Fruit fly (Drosophila melanogaster) whole organism, adult: ENCODE results near the gene CG32095.
A peak's percentile ranks its signal among the peaks of the same experiment; 100 is the strongest.

Experiments used
- CG11617 ChIP-seq: fragments of 200-800 bp; sonication (Bioruptor generic); optimal IDR thresholded peaks from 2 replicates; lab custom pipeline; 2017; ENCODE audit warnings: mild to moderate bottlenecking, missing biosample characterization, missing genetic modification reagents, missing genetic modification characterization
- CG12768 ChIP-seq: fragments of 200-800 bp; sonication (Bioruptor generic); optimal IDR thresholded peaks from 2 replicates; lab custom pipeline; 2017; ENCODE audit warnings: missing biosample characterization, missing genetic modification characterization, mild to moderate bottlenecking, moderate library complexity, missing genetic modification reagents
- CG14711 ChIP-seq: fragments of 200-800 bp; sonication (Bioruptor generic); optimal IDR thresholded peaks from 2 replicates; lab custom pipeline; 2018; ENCODE audit warnings: missing biosample characterization, mild to moderate bottlenecking, missing genetic modification characterization, moderate library complexity
- CG1620 ChIP-seq: fragments of 200-800 bp; sonication (Bioruptor generic); optimal IDR thresholded peaks from 2 replicates; lab custom pipeline; 2016; ENCODE audit warnings: missing biosample characterization, missing genetic modification characterization
- CG33017 ChIP-seq: fragments of 200-800 bp; sonication (Bioruptor generic); optimal IDR thresholded peaks from 2 replicates; lab custom pipeline; 2018; ENCODE audit warnings: missing biosample characterization, mild to moderate bottlenecking, missing genetic modification characterization, moderate library complexity
- CG5204 ChIP-seq: fragments of 200-800 bp; sonication (Bioruptor generic); optimal IDR thresholded peaks from 2 replicates; lab custom pipeline; 2016; ENCODE audit warnings: missing biosample characterization, missing genetic modification characterization
- CG7045 ChIP-seq: fragments of 200-800 bp; sonication (Bioruptor generic); optimal IDR thresholded peaks from 2 replicates; lab custom pipeline; 2017; ENCODE audit warnings: missing biosample characterization, mild to moderate bottlenecking, missing genetic modification characterization
- CG7101 ChIP-seq: fragments of 200-800 bp; sonication (Bioruptor generic); optimal IDR thresholded peaks from 2 replicates; lab custom pipeline; 2018; ENCODE audit warnings: missing biosample characterization, mild to moderate bottlenecking, missing genetic modification characterization, moderate library complexity
- Clk ChIP-seq: fragments of 200-800 bp; sonication (Bioruptor generic); optimal IDR thresholded peaks from 2 replicates; lab custom pipeline; 2017; ENCODE audit warnings: missing biosample characterization, missing genetic modification characterization
- Crg-1 ChIP-seq: fragments of 200-800 bp; sonication (Bioruptor generic); optimal IDR thresholded peaks from 2 replicates; lab custom pipeline; 2016; ENCODE audit warnings: missing biosample characterization, missing genetic modification characterization
- Hr96 ChIP-seq: fragments of 200-800 bp; sonication (Bioruptor generic); optimal IDR thresholded peaks from 2 replicates; lab custom pipeline; 2016; ENCODE audit warnings: missing biosample characterization, missing genetic modification characterization
- Mnt ChIP-seq: fragments of 200-800 bp; sonication (Bioruptor generic); optimal IDR thresholded peaks from 2 replicates; lab custom pipeline; 2016; ENCODE audit warnings: missing biosample characterization, mild to moderate bottlenecking, missing genetic modification characterization
- bab1 ChIP-seq: fragments of 200-800 bp; sonication (Bioruptor generic); optimal IDR thresholded peaks from 3 replicates; lab custom pipeline; 2019; ENCODE audit warnings: missing biosample characterization, mild to moderate bottlenecking, missing genetic modification characterization, moderate library complexity
- cic ChIP-seq: fragments of 200-800 bp; sonication (Bioruptor generic); optimal IDR thresholded peaks from 2 replicates; lab custom pipeline; 2017; ENCODE audit warnings: missing biosample characterization, mild to moderate bottlenecking, missing genetic modification characterization, moderate library complexity
- cnc ChIP-seq, 2 experiments: fragments of >200 bp; optimal IDR thresholded peaks; 2 replicates each; lab custom pipeline; 2017
- kay ChIP-seq: fragments of 200-800 bp; sonication (Bioruptor generic); peaks from one replicate; lab custom pipeline; 2016; ENCODE audit warnings: missing biosample characterization, missing genetic modification characterization, borderline replicate concordance
- ovo ChIP-seq: fragments of 200-800 bp; sonication (Bioruptor generic); optimal IDR thresholded peaks from 2 replicates; lab custom pipeline; 2016; ENCODE audit warnings: missing biosample characterization, missing genetic modification characterization
- pad ChIP-seq: fragments of 200-800 bp; sonication (Bioruptor generic); optimal IDR thresholded peaks from 3 replicates; lab custom pipeline; 2017; ENCODE audit warnings: missing biosample characterization, missing genetic modification characterization, mild to moderate bottlenecking, moderate library complexity, missing genetic modification reagents
- tj ChIP-seq: fragments of 200-800 bp; sonication (Bioruptor generic); optimal IDR thresholded peaks from 3 replicates; lab custom pipeline; 2017; ENCODE audit warnings: missing biosample characterization, mild to moderate bottlenecking, missing genetic modification characterization, moderate library complexity
- toe ChIP-seq: fragments of 200-800 bp; sonication (Bioruptor generic); optimal IDR thresholded peaks from 2 replicates; lab custom pipeline; 2016; ENCODE audit warnings: missing biosample characterization, missing genetic modification characterization

Gene CG32095

DNA sequence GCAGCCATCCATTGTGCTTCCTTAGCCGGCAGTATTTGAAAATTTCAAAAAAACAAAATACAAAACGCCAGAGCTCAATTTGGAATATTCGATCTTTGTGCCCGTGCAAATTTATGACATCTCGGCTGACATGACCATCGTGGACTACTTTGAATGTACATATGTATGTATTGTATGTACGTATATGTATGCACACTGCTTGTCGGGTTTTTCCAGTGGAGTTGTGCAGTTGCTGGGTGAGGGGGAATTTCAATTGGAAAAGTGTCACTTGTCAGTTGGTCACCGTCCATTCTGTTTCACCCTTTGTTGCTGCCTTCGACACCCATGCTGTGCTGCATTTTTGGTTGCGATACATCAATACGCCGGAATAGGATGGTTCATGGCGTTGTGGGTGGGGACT lies 22.2 kb upstream of the CG32095 start, which contains the start of gene CG12521:
Gene CG12521, minus strand, starts transcription at position 101 of the 400 bp plus-strand sequence.
- peak; percentile 12 for TF ChIP-seq kay
- TF ChIP-seq Crg-1 (GFP tag; lab: Kevin White, UChicago) = no peak

- no peak for TF ChIP-seq CG1620 (GFP tag; lab: Kevin White, UChicago)
- no peak for TF ChIP-seq Mnt
- TF ChIP-seq cnc (optimal IDR thresholded peaks at IDR 0.05; lab: Kevin White, UChicago) = no peak
- no peak for TF ChIP-seq CG12768 (GFP tag; lab: Kevin White, UChicago)
- TF ChIP-seq tj (GFP tag; lab: Kevin White, UChicago) = no peak
- TF ChIP-seq CG11617 (GFP tag; lab: Kevin White, UChicago) = no peak
- no peak for TF ChIP-seq CG7101 (tag; lab: Kevin White, UChicago)
- TF ChIP-seq CG33017 (tag; lab: Kevin White, UChicago) = no peak
- no peak for TF ChIP-seq cic
- TF ChIP-seq ovo (GFP tag; lab: Kevin White, UChicago) = no peak
- no peak for TF ChIP-seq toe (GFP tag; lab: Kevin White, UChicago)
- TF ChIP-seq Clk (GFP tag; lab: Kevin White, UChicago) = no peak
- TF ChIP-seq kay = no peak
- TF ChIP-seq bab1 (GFP tag; lab: Kevin White, UChicago) = no peak
- no peak for TF ChIP-seq CG5204 (GFP tag; lab: Kevin White, UChicago)
- no peak for TF ChIP-seq CG7045 (GFP tag; lab: Kevin White, UChicago)
- TF ChIP-seq pad (GFP tag; lab: Kevin White, UChicago) = no peak
These were observed 11.1 kb upstream of the CG32095 start, which contains the start of gene CG43064 for dm6 chr3L:11836575-11837077. TSS of gene CG43064 (minus strand) at chr3L:11836721.

DNA sequence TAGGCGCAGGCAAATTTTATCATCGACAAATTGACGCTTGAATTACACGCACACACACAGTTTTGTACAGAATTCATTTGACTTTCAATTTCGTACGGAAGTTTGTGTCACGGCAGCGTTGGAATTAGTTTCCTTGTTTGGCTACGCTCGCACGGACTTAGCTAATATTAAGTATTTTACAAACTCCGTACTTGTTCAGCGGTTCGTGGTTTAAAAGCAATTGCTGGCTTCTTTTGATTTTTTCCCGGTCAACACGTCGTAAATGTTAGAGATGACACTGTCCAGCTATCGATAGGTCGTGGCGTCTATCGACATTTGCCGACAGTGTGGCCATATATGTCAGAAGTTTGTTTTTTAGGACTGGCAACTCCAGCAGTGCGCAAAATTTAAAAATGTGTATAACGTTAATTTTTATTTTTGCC lies 7.8 kb upstream of the CG32095 start, which contains the start of gene CycA:
Gene CycA, minus strand, starts transcription at position 283 of the 422 bp plus-strand sequence.
- TF ChIP-seq bab1 (GFP tag; lab: Kevin White, UChicago) (peak; percentile 31), CG7101 (tag; lab: Kevin White, UChicago) (no peak)

DNA sequence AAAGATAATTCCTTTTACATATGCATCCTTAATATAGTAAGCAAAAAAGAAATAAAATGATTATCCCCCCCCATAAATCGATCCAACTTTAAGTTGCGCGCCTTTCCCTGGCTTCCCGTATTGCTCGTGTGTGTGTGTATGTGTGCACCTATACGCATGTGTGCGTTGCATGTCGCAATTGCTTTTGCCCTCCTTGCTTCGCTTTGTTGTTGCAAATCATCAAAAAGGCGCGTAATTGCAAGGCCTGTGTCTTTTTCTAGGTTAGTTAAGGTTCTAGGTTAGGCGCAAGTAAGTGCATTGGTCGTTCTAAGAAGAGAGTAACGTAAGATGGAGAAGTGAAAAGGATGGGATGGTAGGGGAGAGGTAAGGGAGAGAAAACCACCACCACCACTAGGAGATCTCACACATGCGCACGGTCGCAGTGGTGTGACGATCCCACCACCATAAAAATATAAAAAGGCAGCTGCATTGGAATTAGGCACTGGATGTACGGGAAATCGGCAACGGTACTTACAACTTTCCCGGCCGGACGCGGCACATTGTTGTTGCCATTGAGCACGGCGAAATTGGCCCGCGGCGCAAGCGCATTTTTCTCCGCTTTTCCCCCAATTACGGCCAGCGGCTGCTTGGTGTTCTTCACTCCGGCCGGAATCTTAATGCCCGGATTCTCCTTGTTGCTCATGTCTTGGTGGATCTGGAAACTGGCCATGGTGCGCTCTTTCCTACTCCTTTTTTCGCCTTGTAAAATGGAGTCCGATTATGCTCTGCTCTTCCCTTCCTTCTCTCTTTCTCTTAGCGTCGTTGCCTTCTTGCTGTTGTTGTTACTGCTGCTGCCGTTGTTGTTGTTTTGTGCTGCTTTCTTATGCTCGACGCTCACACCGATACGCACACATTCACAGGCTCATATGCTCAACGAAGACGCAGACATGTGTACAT lies 7.1 kb upstream of the CG32095 start:
- TF ChIP-seq CG12768 (GFP tag; lab: Kevin White, UChicago) (no peak), kay (no peak), cnc (optimal IDR thresholded peaks at IDR 0.05; lab: Kevin White, UChicago) (no peak), CG14711 (no peak), tj (GFP tag; lab: Kevin White, UChicago) (no peak), pad (GFP tag; lab: Kevin White, UChicago) (peak; percentile 7), CG33017 (tag; lab: Kevin White, UChicago) (no peak), CG5204 (GFP tag; lab: Kevin White, UChicago) (no peak)

- TF ChIP-seq toe (GFP tag; lab: Kevin White, UChicago) = no peak
- no peak for TF ChIP-seq CG11617 (GFP tag; lab: Kevin White, UChicago)
- no peak for TF ChIP-seq Hr96 (GFP tag; lab: Kevin White, UChicago)
- TF ChIP-seq CG12768 (GFP tag; lab: Kevin White, UChicago) = no peak
- TF ChIP-seq CG7101 (tag; lab: Kevin White, UChicago) = no peak
- no peak for TF ChIP-seq CG5204 (GFP tag; lab: Kevin White, UChicago)
- no peak for TF ChIP-seq cnc (optimal IDR thresholded peaks at IDR 0.05; lab: Kevin White, UChicago)
- no peak for TF ChIP-seq Mnt
- TF ChIP-seq cic = no peak
- TF ChIP-seq CG1620 (GFP tag; lab: Kevin White, UChicago) = no peak
- TF ChIP-seq CG7045 (GFP tag; lab: Kevin White, UChicago) = no peak
- TF ChIP-seq kay = no peak
- TF ChIP-seq CG14711 = no peak
- no peak for TF ChIP-seq ovo (GFP tag; lab: Kevin White, UChicago)
- TF ChIP-seq tj (GFP tag; lab: Kevin White, UChicago) = no peak
- no peak for TF ChIP-seq Crg-1 (GFP tag; lab: Kevin White, UChicago)
- TF ChIP-seq pad (GFP tag; lab: Kevin White, UChicago) = no peak
These were observed 5.7 kb upstream of the CG32095 start for dm6 chr3L:11831199-11831598.

- TF ChIP-seq CG33017 (tag; lab: Kevin White, UChicago) = no peak
- TF ChIP-seq Hr96 (GFP tag; lab: Kevin White, UChicago) = no peak
- TF ChIP-seq cnc (optimal IDR thresholded peaks at IDR 0.05; lab: Kevin White, UChicago) = no peak
These were observed 3.2 kb upstream of the CG32095 start, which contains the start of gene CG7264 for dm6 chr3L:11828730-11829129. TSS of gene CG7264 (plus strand) at chr3L:11829030.
